Worm (Caenorhabditis elegans) whole organism, L4/young adult: Measurements from ENCODE around the gene sup-9.

Source experiments
- W03F9.2 ChIP-seq: fragments of 150-350 bp; optimal IDR thresholded peaks from 2 replicates; lab custom pipeline; 2014; ENCODE audit warnings: missing biosample characterization, missing genetic modification characterization
- dao-5 ChIP-seq: sonication (generic microtip); optimal IDR thresholded peaks from 2 replicates; lab custom pipeline; 2016; ENCODE audit warnings: missing genotype, missing genetic modification characterization, moderate library complexity, missing compliant biosample characterization

ce11 chrII:2736156-2736728, 49.4 kb upstream of the sup-9 start, which contains the start of gene T05A8.8:
- TF ChIP-seq W03F9.2 (tag; lab: Kevin White, UChicago) (no peak), dao-5 (tag; lab: Kevin White, UChicago) (no peak)
